Worm (Caenorhabditis elegans) whole organism, midembryonic: Measurements from ENCODE around the gene ceh-99.

Experiments used
- T22C8.4 ChIP-seq: fragments of 200-800 bp; sonication (Bioruptor generic); IDR thresholded peaks from 2 replicates; pipeline ENCODE4 v1.3.6; 2022; ENCODE audit warnings: missing genetic modification characterization, missing compliant biosample characterization
- cog-1 ChIP-seq: sonication (generic microtip); optimal IDR thresholded peaks from 2 replicates; lab custom pipeline; 2016; ENCODE audit warnings: missing genetic modification characterization, missing compliant biosample characterization
- flt-1 ChIP-seq: fragments of 200-800 bp; sonication (Bioruptor generic); IDR thresholded peaks from 2 replicates; pipeline ENCODE4 v1.3.6; 2022; ENCODE audit warnings: missing genetic modification characterization, missing compliant biosample characterization
- klf-2 ChIP-seq: fragments of 200-800 bp; sonication (Bioruptor generic); conservative IDR thresholded peaks from 2 replicates; pipeline ENCODE4 v1.3.6; 2022; ENCODE audit warnings: missing genetic modification reagents, missing genetic modification characterization, missing compliant biosample characterization
- med-1 ChIP-seq: sonication (generic microtip); optimal IDR thresholded peaks from 2 replicates; lab custom pipeline; 2017; ENCODE audit warnings: missing genetic modification characterization, mild to moderate bottlenecking, missing compliant biosample characterization, antibody characterized with exemption, missing genetic modification reagents; ENCODE audit not compliant: insufficient read depth
- ref-1 ChIP-seq: fragments of 200-800 bp; sonication (Bioruptor generic); conservative IDR thresholded peaks from 2 replicates; pipeline ENCODE4 v1.3.6; 2022; ENCODE audit warnings: missing genetic modification reagents, missing genetic modification characterization, missing compliant biosample characterization
- tab-1 ChIP-seq: fragments of 200-800 bp; sonication (Bioruptor generic); IDR thresholded peaks from 2 replicates; pipeline ENCODE4 v1.3.6; 2022; ENCODE audit warnings: missing genetic modification characterization, missing compliant biosample characterization
- ztf-23 ChIP-seq: fragments of 200-800 bp; sonication (Bioruptor generic); IDR thresholded peaks from 2 replicates; pipeline ENCODE4 v1.3.6; 2022; ENCODE audit warnings: missing genetic modification reagents, missing genetic modification characterization, missing compliant biosample characterization
- ztf-29 ChIP-seq: fragments of 200-800 bp; sonication (Bioruptor generic); IDR thresholded peaks from 2 replicates; pipeline ENCODE4 v1.3.6; 2022; ENCODE audit warnings: missing genetic modification reagents, missing genetic modification characterization, missing compliant biosample characterization

DNA sequence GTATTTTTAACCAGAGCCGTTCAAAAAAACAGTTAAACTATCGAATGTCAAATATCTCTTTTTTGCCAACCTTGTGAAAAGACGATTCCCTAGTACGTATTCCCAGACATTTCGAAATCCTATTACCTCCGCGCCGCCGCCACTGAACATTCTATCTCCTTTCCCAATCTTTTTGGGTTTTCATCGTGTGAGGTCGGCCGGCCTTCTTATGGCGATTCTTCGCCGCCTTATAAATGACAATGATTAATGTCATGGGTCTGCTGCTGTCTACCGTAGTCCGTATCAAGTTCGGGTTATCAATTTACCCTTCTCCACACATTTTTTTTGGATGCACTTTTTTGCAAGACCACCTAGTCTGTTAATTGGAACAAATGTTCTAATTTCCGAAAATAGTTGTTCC is 29.8 kb downstream of the ceh-99 start:
- no peak for TF ChIP-seq flt-1
- TF ChIP-seq ref-1 (GFP tag; lab: Robert Waterston, UW) = no peak
- no peak for TF ChIP-seq tab-1 (GFP tag; lab: Robert Waterston, UW)
- no peak for TF ChIP-seq ztf-29 (GFP tag; lab: Robert Waterston, UW)
- TF ChIP-seq ztf-23 (GFP tag; lab: Robert Waterston, UW) = no peak
- no peak for TF ChIP-seq med-1 (GFP tag; lab: Kevin White, UChicago)
- TF ChIP-seq klf-2 = no peak
- TF ChIP-seq cog-1 (tag; lab: Kevin White, UChicago) = no peak
- TF ChIP-seq T22C8.4 (GFP tag; lab: Robert Waterston, UW) = no peak
